Worm (Caenorhabditis elegans) whole organism, L4 larva: ENCODE results near the gene Y54F10BM.23.

Experiments
- F44E2.7 ChIP-seq: fragments of 200-800 bp; sonication (Bioruptor generic); IDR thresholded peaks from 2 replicates; pipeline ENCODE4 v2.1.2; 2022; ENCODE audit warnings: missing genetic modification characterization, missing compliant biosample characterization
- Y5F2A.4 ChIP-seq: fragments of 200-800 bp; sonication (Bioruptor generic); optimal IDR thresholded peaks from 2 replicates; lab custom pipeline; 2018; ENCODE audit warnings: mild to moderate bottlenecking, missing genetic modification characterization, missing compliant biosample characterization
- madf-5 ChIP-seq, 2 experiments: fragments of 200-800 bp; sonication (Bioruptor generic); IDR thresholded peaks; 2 replicates each; pipeline ENCODE4 v1.3.6; 2022; ENCODE audit warnings: missing compliant biosample characterization in 2 of 2, missing genetic modification characterization in 2 of 2

DNA sequence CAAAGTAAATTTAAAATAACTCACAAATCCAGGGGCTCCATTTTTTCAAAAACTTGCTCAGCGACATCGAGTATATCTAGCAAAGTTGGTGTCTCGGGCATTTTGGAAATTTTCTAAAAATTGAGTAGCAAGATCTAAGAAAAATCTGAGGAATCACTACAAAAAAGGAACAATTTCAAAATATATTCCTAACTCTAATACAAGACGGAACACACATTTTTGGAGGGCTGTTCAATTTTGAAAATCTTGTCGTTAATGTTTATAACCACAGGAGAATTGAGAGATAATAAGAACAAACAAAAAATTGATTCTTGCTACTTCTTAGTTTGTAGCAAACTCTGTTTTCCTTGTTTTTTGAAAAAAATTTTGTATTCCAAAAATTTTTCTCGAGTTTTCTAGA is 47.0 kb downstream of the Y54F10BM.23 start, which contains the start of gene fbxa-47:
- TF ChIP-seq madf-5 (GFP tag; IDR thresholded peaks at IDR 0.05; lab: Robert Waterston, UW) (no peak), F44E2.7 (GFP tag; lab: Robert Waterston, UW) (no peak), Y5F2A.4 (no peak)
